Worm (Caenorhabditis elegans) whole organism, midembryonic: Measurements from ENCODE around the gene lgc-13.

Experiments used
- T22C8.4 ChIP-seq: fragments of 200-800 bp; sonication (Bioruptor generic); IDR thresholded peaks from 2 replicates; pipeline ENCODE4 v1.3.6; 2022; ENCODE audit warnings: missing genetic modification characterization, missing compliant biosample characterization
- med-1 ChIP-seq: sonication (generic microtip); optimal IDR thresholded peaks from 2 replicates; lab custom pipeline; 2017; ENCODE audit warnings: missing genetic modification characterization, mild to moderate bottlenecking, missing compliant biosample characterization, antibody characterized with exemption, missing genetic modification reagents; ENCODE audit not compliant: insufficient read depth

- TF ChIP-seq T22C8.4 (GFP tag; lab: Robert Waterston, UW) (no peak), med-1 (GFP tag; lab: Kevin White, UChicago) (no peak)
Observed at ce11 chrX:12073764-12074163, 35.2 kb upstream of the lgc-13 start, which contains the start of gene tmem-145.
